Worm (Caenorhabditis elegans) whole organism, L4 larva: ENCODE data around the gene nbet-1.

Experiments used
- R02D3.7 ChIP-seq: fragments of 150-350 bp; sonication (generic microtip); optimal IDR thresholded peaks from 3 replicates; lab custom pipeline; 2014; ENCODE audit warnings: missing biosample characterization, missing genetic modification characterization
- ces-1 ChIP-seq: fragments of 150-350 bp; sonication (generic microtip); optimal IDR thresholded peaks from 4 replicates; lab custom pipeline; 2014; ENCODE audit warnings: missing biosample characterization, missing genetic modification reagents, missing genetic modification characterization
- dpl-1 ChIP-seq: fragments of 150-350 bp; optimal IDR thresholded peaks from 2 replicates; lab custom pipeline; 2014; ENCODE audit warnings: missing biosample characterization, missing genetic modification reagents, missing genetic modification characterization
- lin-39 ChIP-seq: fragments of 150-350 bp; optimal IDR thresholded peaks from 2 replicates; lab custom pipeline; 2014; ENCODE audit warnings: missing biosample characterization, missing genetic modification reagents, missing genetic modification characterization
- mdl-1 ChIP-seq, 2 experiments: fragments of 150-350 bp in 1 of 2; sonication (generic microtip) in 1 of 2; optimal IDR thresholded peaks; 2 replicates each; lab custom pipeline; 2014 to 2017; ENCODE audit warnings: missing biosample characterization in 2 of 2, missing genetic modification characterization in 2 of 2
- nhr-237 ChIP-seq: sonication (generic microtip); optimal IDR thresholded peaks from 2 replicates; lab custom pipeline; 2017; ENCODE audit warnings: missing biosample characterization, missing genetic modification characterization
- pha-4 ChIP-seq, 2 experiments: fragments of 150-350 bp in 1 of 2; fragments of 200-800 bp in 1 of 2; sonication (Bioruptor generic) in 1 of 2; IDR thresholded peaks in 1 of 2; optimal IDR thresholded peaks in 1 of 2; 2 replicates each; pipeline versions ENCODE4 v1.3.6 to Lab custom; 2014 to 2022; ENCODE audit warnings: missing genetic modification characterization in 2 of 2, missing genetic modification reagents in 2 of 2, missing biosample characterization in 1 of 2, missing compliant biosample characterization in 1 of 2
- tra-1 ChIP-seq: fragments of 200-800 bp; sonication (Bioruptor generic); IDR thresholded peaks from 2 replicates; pipeline ENCODE4 v1.3.6; 2022; ENCODE audit warnings: missing genetic modification reagents, missing genetic modification characterization, missing compliant biosample characterization
- unc-62 ChIP-seq, 3 experiments: fragments of 150-350 bp in 1 of 3; sonication (generic microtip); optimal IDR thresholded peaks in 2 of 3; peaks in 1 of 3; 1 replicate in 1 of 3; 2 replicates in 2 of 3; lab custom pipeline; 2014 to 2017; ENCODE audit warnings: missing biosample characterization in 3 of 3, missing genetic modification characterization in 3 of 3, missing genetic modification reagents in 3 of 3, missing genotype in 1 of 3

ce11 chrIV:5195531-5195930 lies 13.8 kb upstream of the nbet-1 start, which contains the start of gene gpa-18:
- TF ChIP-seq nhr-237 (no peak), lin-39 (tag; lab: Kevin White, UChicago) (no peak), mdl-1 (tag; optimal IDR thresholded peaks at IDR 0.05; lab: Kevin White, UChicago) (no peak), tra-1 (GFP tag; lab: Robert Waterston, UW) (no peak), R02D3.7 (tag; lab: Kevin White, UChicago) (no peak), pha-4 (GFP tag; IDR thresholded peaks at IDR 0.05; lab: Robert Waterston, UW) (no peak), pha-4 (tag; optimal IDR thresholded peaks at IDR 0.05; lab: Kevin White, UChicago) (no peak), unc-62 (GFP tag; optimal IDR thresholded peaks at IDR 0.05 in 1 of 2; lab: Kevin White, UChicago) (no peak), unc-62 (tag; optimal IDR thresholded peaks at IDR 0.05; lab: Kevin White, UChicago) (no peak), dpl-1 (GFP tag; lab: Kevin White, UChicago) (no peak), ces-1 (GFP tag; lab: Kevin White, UChicago) (no peak)
